Fruit fly (Drosophila melanogaster) S2 (cell line): ENCODE results near the gene CAH3.

Experiments
- CG8478 ChIP-seq: fragments of >200 bp; optimal IDR thresholded peaks from 2 replicates; lab custom pipeline; 2018
- CTCF ChIP-seq, 2 experiments: fragments of >200 bp; optimal IDR thresholded peaks; 2 replicates each; lab custom pipeline; 2018

dm6 chrX:8661162-8661807 is 19.8 kb upstream of the CAH3 start:
- TF ChIP-seq CTCF (optimal IDR thresholded peaks at IDR 0.05; lab: Kevin White, UChicago) (no peak), CG8478 (lab: Kevin White, UChicago) (no peak)
